Fruit fly (Drosophila melanogaster) whole organism, wandering third instar larva: ENCODE results near the gene Ser.

ENCODE experiments used
- br ChIP-seq: fragments of 200-800 bp; sonication (Bioruptor generic); optimal IDR thresholded peaks from 2 replicates; lab custom pipeline; 2016; ENCODE audit warnings: missing biosample characterization, missing genetic modification characterization
- dsf ChIP-seq: sonication (Bioruptor generic); optimal IDR thresholded peaks from 2 replicates; lab custom pipeline; 2016; ENCODE audit warnings: missing biosample characterization, missing genetic modification characterization, borderline replicate concordance
- h ChIP-seq: fragments of 200-800 bp; sonication (Bioruptor generic); optimal IDR thresholded peaks from 3 replicates; lab custom pipeline; 2016; ENCODE audit warnings: missing biosample characterization, mild to moderate bottlenecking, missing genetic modification characterization

dm6 chr3R:27222013-27222673, 28.1 kb upstream of the Ser start:
- no peak for TF ChIP-seq br
- no peak for TF ChIP-seq dsf
- peak; percentile 23 for TF ChIP-seq h (GFP tag; lab: Kevin White, UChicago)
